Fruit fly (Drosophila melanogaster) whole organism, embryonic: Measurements from ENCODE around the gene Vav.

Experiments
- Antp ChIP-seq: fragments of 200-800 bp; sonication (Bioruptor generic); optimal IDR thresholded peaks from 3 replicates; lab custom pipeline; 2016; ENCODE audit warnings: missing biosample characterization, missing genetic modification characterization
- B-H1 ChIP-seq: fragments of 200-800 bp; sonication (Bioruptor generic); IDR thresholded peaks from 3 replicates; pipeline ENCODE4 v1.3.6; 2022; ENCODE audit warnings: missing biosample characterization, missing genetic modification characterization
- BEAF-32 ChIP-seq: fragments of 200-800 bp; sonication (Bioruptor generic); optimal IDR thresholded peaks from 3 replicates; lab custom pipeline; 2017; ENCODE audit warnings: missing biosample characterization, missing genetic modification characterization, mild to moderate bottlenecking, moderate library complexity, missing genetic modification reagents
- Bgb ChIP-seq: fragments of 200-800 bp; sonication (Bioruptor generic); IDR thresholded peaks from 2 replicates; pipeline ENCODE4 v1.3.6; 2022; ENCODE audit warnings: missing biosample characterization, missing genetic modification characterization; ENCODE audit not compliant: partially characterized antibody
- CG10979 ChIP-seq: fragments of 200-800 bp; sonication (Bioruptor generic); optimal IDR thresholded peaks from 2 replicates; lab custom pipeline; 2018; ENCODE audit warnings: missing biosample characterization, mild to moderate bottlenecking, missing genetic modification characterization, moderate library complexity
- CG12391 ChIP-seq: fragments of 200-800 bp; sonication (Bioruptor generic); optimal IDR thresholded peaks from 3 replicates; lab custom pipeline; 2018; ENCODE audit warnings: missing biosample characterization, mild to moderate bottlenecking, missing genetic modification characterization, moderate library complexity
- CG14014 ChIP-seq: fragments of 200-800 bp; sonication (Bioruptor generic); IDR thresholded peaks from 2 replicates; pipeline ENCODE4 v1.3.6; 2022; ENCODE audit warnings: missing biosample characterization, missing genetic modification characterization
- CG14965 ChIP-seq: fragments of 200-800 bp; sonication (Bioruptor generic); optimal IDR thresholded peaks from 2 replicates; lab custom pipeline; 2016; ENCODE audit warnings: missing biosample characterization, missing genetic modification characterization, borderline replicate concordance
- CG15479 ChIP-seq: fragments of 200-800 bp; sonication (Bioruptor generic); optimal IDR thresholded peaks from 3 replicates; lab custom pipeline; 2019; ENCODE audit warnings: missing biosample characterization, mild to moderate bottlenecking, missing genetic modification characterization, moderate library complexity
- CG1602 ChIP-seq: fragments of 200-800 bp; sonication (Bioruptor generic); optimal IDR thresholded peaks from 3 replicates; lab custom pipeline; 2016; ENCODE audit warnings: missing biosample characterization, missing genetic modification characterization
- CG16863 ChIP-seq: fragments of 200-800 bp; sonication (Bioruptor generic); optimal IDR thresholded peaks from 3 replicates; lab custom pipeline; 2016; ENCODE audit warnings: missing biosample characterization, missing genetic modification characterization
- CG1792 ChIP-seq: fragments of 200-800 bp; sonication (Bioruptor generic); optimal IDR thresholded peaks from 2 replicates; lab custom pipeline; 2016; ENCODE audit warnings: missing biosample characterization, missing genetic modification characterization
- CG18262 ChIP-seq: fragments of 200-800 bp; optimal IDR thresholded peaks from 3 replicates; lab custom pipeline; 2019; ENCODE audit warnings: missing biosample characterization, mild to moderate bottlenecking, missing genetic modification characterization, moderate library complexity
- CG2712 ChIP-seq: fragments of 200-800 bp; optimal IDR thresholded peaks from 3 replicates; lab custom pipeline; 2019; ENCODE audit warnings: missing biosample characterization, mild to moderate bottlenecking, missing genetic modification characterization, moderate library complexity
- CG30403 ChIP-seq: fragments of 200-800 bp; sonication (Bioruptor generic); optimal IDR thresholded peaks from 3 replicates; lab custom pipeline; 2016; ENCODE audit warnings: missing biosample characterization, missing genetic modification characterization
- CG31224 ChIP-seq: fragments of 200-800 bp; sonication (Bioruptor generic); IDR thresholded peaks from 2 replicates; pipeline ENCODE4 v1.3.6; 2022; ENCODE audit warnings: missing biosample characterization, missing genetic modification characterization
- CG31365 ChIP-seq: fragments of 200-800 bp; sonication (Bioruptor generic); optimal IDR thresholded peaks from 2 replicates; lab custom pipeline; 2018; ENCODE audit warnings: missing biosample characterization, mild to moderate bottlenecking, missing genetic modification characterization
- CG34376 ChIP-seq: fragments of 200-800 bp; sonication (Bioruptor generic); optimal IDR thresholded peaks from 2 replicates; lab custom pipeline; 2018; ENCODE audit warnings: missing biosample characterization, mild to moderate bottlenecking, missing genetic modification characterization
- CG4328 ChIP-seq: fragments of 200-800 bp; sonication (Bioruptor generic); optimal IDR thresholded peaks from 3 replicates; lab custom pipeline; 2017; ENCODE audit warnings: missing biosample characterization, missing genetic modification reagents, missing genetic modification characterization
- CG4404 ChIP-seq: fragments of 200-800 bp; sonication (Bioruptor generic); IDR thresholded peaks from 2 replicates; pipeline ENCODE4 v1.3.6; 2022; ENCODE audit warnings: missing biosample characterization, missing genetic modification characterization
- CG7357 ChIP-seq: fragments of 200-800 bp; sonication (Bioruptor generic); IDR thresholded peaks from 3 replicates; pipeline ENCODE4 v1.3.6; 2022; ENCODE audit warnings: missing biosample characterization, missing genetic modification characterization
- CG7839 ChIP-seq: fragments of 200-800 bp; sonication (Bioruptor generic); optimal IDR thresholded peaks from 3 replicates; lab custom pipeline; 2018; ENCODE audit warnings: missing biosample characterization, mild to moderate bottlenecking, missing genetic modification characterization, moderate library complexity
- CG7987 ChIP-seq: fragments of 200-800 bp; sonication (Bioruptor generic); optimal IDR thresholded peaks from 2 replicates; lab custom pipeline; 2018; ENCODE audit warnings: missing biosample characterization, mild to moderate bottlenecking, missing genetic modification characterization, moderate library complexity
- CG8924 ChIP-seq: fragments of 200-800 bp; optimal IDR thresholded peaks from 3 replicates; lab custom pipeline; 2019; ENCODE audit warnings: missing biosample characterization, mild to moderate bottlenecking, missing genetic modification characterization, moderate library complexity
- CG9932 ChIP-seq: fragments of 200-800 bp; sonication (Bioruptor generic); IDR thresholded peaks from 2 replicates; pipeline ENCODE4 v1.3.6; 2022; ENCODE audit warnings: missing biosample characterization, missing genetic modification characterization
- Dref ChIP-seq: fragments of 200-800 bp; sonication (Bioruptor generic); IDR thresholded peaks from 2 replicates; pipeline ENCODE4 v1.3.6; 2022; ENCODE audit warnings: missing biosample characterization, missing genetic modification characterization
- Ets97D ChIP-seq: fragments of 200-800 bp; sonication (Bioruptor generic); optimal IDR thresholded peaks from 3 replicates; lab custom pipeline; 2016; ENCODE audit warnings: missing biosample characterization, missing genetic modification characterization
- Gug ChIP-seq: fragments of 200-800 bp; sonication (Bioruptor generic); IDR thresholded peaks from 4 replicates; pipeline ENCODE4 v1.3.6; 2022; ENCODE audit warnings: missing biosample characterization, missing genetic modification characterization
- Hr51 ChIP-seq, 2 experiments: fragments of 200-800 bp; sonication (Bioruptor generic); optimal IDR thresholded peaks; 2 replicates in 1 of 2; 3 replicates in 1 of 2; lab custom pipeline; 2016 to 2018; ENCODE audit warnings: missing biosample characterization in 2 of 2, missing genetic modification characterization in 2 of 2, mild to moderate bottlenecking in 1 of 2, moderate library complexity in 1 of 2
- NC2β ChIP-seq: fragments of 200-800 bp; sonication (Bioruptor generic); optimal IDR thresholded peaks from 2 replicates; lab custom pipeline; 2016; ENCODE audit warnings: missing biosample characterization, missing genetic modification characterization
- NK7.1 ChIP-seq: fragments of 200-800 bp; sonication (Bioruptor generic); optimal IDR thresholded peaks from 3 replicates; lab custom pipeline; 2016; ENCODE audit warnings: missing biosample characterization, missing genetic modification characterization
- Spps ChIP-seq: fragments of 200-800 bp; sonication (Bioruptor generic); optimal IDR thresholded peaks from 2 replicates; lab custom pipeline; 2018; ENCODE audit warnings: missing biosample characterization, mild to moderate bottlenecking, missing genetic modification characterization
- Sry-δ ChIP-seq: fragments of 200-800 bp; sonication (Bioruptor generic); optimal IDR thresholded peaks from 2 replicates; lab custom pipeline; 2016; ENCODE audit warnings: missing biosample characterization, missing genetic modification characterization
- Stat92E ChIP-seq, 3 experiments: fragments of >200 bp in 2 of 3; fragments of 200-800 bp in 1 of 3; sonication (Bioruptor generic) in 1 of 3; optimal IDR thresholded peaks; 2 replicates each; lab custom pipeline; 2017 to 2019; ENCODE audit warnings: missing biosample characterization in 3 of 3, missing genetic modification characterization in 3 of 3, mild to moderate bottlenecking in 1 of 3, moderate library complexity in 1 of 3
- cas ChIP-seq: fragments of 200-800 bp; sonication (Bioruptor generic); IDR thresholded peaks from 2 replicates; pipeline ENCODE4 v1.3.6; 2022; ENCODE audit warnings: missing biosample characterization, missing genetic modification characterization
- chm ChIP-seq: fragments of 200-800 bp; sonication (Bioruptor generic); IDR thresholded peaks from 2 replicates; pipeline ENCODE4 v1.3.6; 2022; ENCODE audit warnings: missing biosample characterization, missing genetic modification characterization
- crc ChIP-seq: fragments of 200-800 bp; sonication (Bioruptor generic); optimal IDR thresholded peaks from 2 replicates; lab custom pipeline; 2016; ENCODE audit warnings: missing biosample characterization, missing genetic modification characterization
- dm ChIP-seq: fragments of 200-800 bp; sonication (Bioruptor generic); optimal IDR thresholded peaks from 3 replicates; lab custom pipeline; 2016; ENCODE audit warnings: missing biosample characterization, missing genetic modification characterization
- fd64A ChIP-seq: fragments of 200-800 bp; sonication (Bioruptor generic); optimal IDR thresholded peaks from 3 replicates; lab custom pipeline; 2018; ENCODE audit warnings: missing biosample characterization, mild to moderate bottlenecking, missing genetic modification characterization
- gce ChIP-seq: fragments of 200-800 bp; sonication (Bioruptor generic); IDR thresholded peaks from 3 replicates; pipeline ENCODE4 v1.3.6; 2022; ENCODE audit warnings: missing biosample characterization, missing genetic modification characterization
- jing ChIP-seq: fragments of 200-800 bp; sonication (Bioruptor generic); optimal IDR thresholded peaks from 2 replicates; lab custom pipeline; 2018; ENCODE audit warnings: missing biosample characterization, mild to moderate bottlenecking, missing genetic modification characterization
- lmd ChIP-seq: fragments of 200-800 bp; sonication (Bioruptor generic); IDR thresholded peaks from 2 replicates; pipeline ENCODE4 v1.3.6; 2022; ENCODE audit warnings: missing biosample characterization, missing genetic modification characterization
- nerfin-1 ChIP-seq: fragments of 200-800 bp; sonication (Bioruptor generic); optimal IDR thresholded peaks from 3 replicates; lab custom pipeline; 2019; ENCODE audit warnings: missing biosample characterization, mild to moderate bottlenecking, missing genetic modification characterization, moderate library complexity
- nerfin-2 ChIP-seq: fragments of 200-800 bp; sonication (Bioruptor generic); IDR thresholded peaks from 2 replicates; pipeline ENCODE4 v1.3.6; 2022; ENCODE audit warnings: missing biosample characterization, missing genetic modification characterization; ENCODE audit not compliant: partially characterized antibody
- onecut ChIP-seq: fragments of 200-800 bp; sonication (Bioruptor generic); IDR thresholded peaks from 2 replicates; pipeline ENCODE4 v1.3.6; 2022; ENCODE audit warnings: missing biosample characterization, missing genetic modification characterization
- ranshi ChIP-seq: fragments of 200-800 bp; sonication (Bioruptor generic); IDR thresholded peaks from 2 replicates; pipeline ENCODE4 v1.3.6; 2022; ENCODE audit warnings: missing biosample characterization, missing genetic modification characterization
- rib ChIP-seq: fragments of 200-800 bp; sonication (Bioruptor generic); IDR thresholded peaks from 2 replicates; pipeline ENCODE4 v1.3.6; 2022; ENCODE audit warnings: missing biosample characterization, missing genetic modification characterization
- tin ChIP-seq: fragments of 200-800 bp; sonication (Bioruptor generic); optimal IDR thresholded peaks from 3 replicates; lab custom pipeline; 2016; ENCODE audit warnings: missing biosample characterization, missing genetic modification characterization
- tx ChIP-seq: fragments of 200-800 bp; sonication (Bioruptor generic); optimal IDR thresholded peaks from 2 replicates; lab custom pipeline; 2016; ENCODE audit warnings: missing biosample characterization, missing genetic modification characterization
- vvl ChIP-seq: fragments of 200-800 bp; sonication (Bioruptor generic); IDR thresholded peaks from 2 replicates; pipeline ENCODE4 v1.3.6; 2022; ENCODE audit warnings: missing biosample characterization, missing genetic modification characterization

Gene Vav

dm6 chrX:19268484-19269068 is 7.0 kb downstream of the Vav start, which contains the start of gene CG8010 (continued):
- peak; percentile 17 for TF ChIP-seq CG12391 (tag; lab: Kevin White, UChicago)
- no peak for TF ChIP-seq CG31365 (tag; lab: Kevin White, UChicago)
- TF ChIP-seq gce (GFP tag; lab: Robert Waterston, UW) = no peak
- TF ChIP-seq CG30403 (GFP tag; lab: Kevin White, UChicago) = peak; percentile 25
- TF ChIP-seq Sry-δ (GFP tag; lab: Kevin White, UChicago) = peak; percentile 54
- peak; percentile 48; the same call in 1 of the 2 replicates for TF ChIP-seq chm
- TF ChIP-seq CG31224 (GFP tag; lab: Robert Waterston, UW) = no peak
- peak; percentile 42; the same call in 1 of the 2 replicates for TF ChIP-seq nerfin-2 (GFP tag; lab: Robert Waterston, UW)
- peak; percentile 31 for TF ChIP-seq CG7987 (GFP tag; lab: Kevin White, UChicago)
- 0 out of 2 replicates have a peak, but pooled peaks have one; percentile 16 for TF ChIP-seq onecut (GFP tag; lab: Robert Waterston, UW)
- no peak for TF ChIP-seq jing
- 0 out of 2 replicates have a peak, but pooled peaks have one; percentile 34 for TF ChIP-seq ranshi (GFP tag; lab: Robert Waterston, UW)
- TF ChIP-seq CG34376 (GFP tag; lab: Kevin White, UChicago) = peak; percentile 14
- TF ChIP-seq CG10979 (tag; lab: Kevin White, UChicago) = peak; percentile 37
- no peak for TF ChIP-seq CG4404 (GFP tag; lab: Robert Waterston, UW)
- TF ChIP-seq Ets97D = peak; percentile 11
- no peak for TF ChIP-seq CG7357 (GFP tag; lab: Robert Waterston, UW)
- no peak for TF ChIP-seq CG1792 (GFP tag; lab: Kevin White, UChicago)
- no peak for TF ChIP-seq CG4328
- TF ChIP-seq tx (GFP tag; lab: Kevin White, UChicago) = peak; percentile 1
- TF ChIP-seq CG7839 (tag; lab: Kevin White, UChicago) = no peak
- no peak for TF ChIP-seq CG1602 (GFP tag; lab: Kevin White, UChicago)
- TF ChIP-seq nerfin-1 (tag; lab: Kevin White, UChicago) = peak; percentile 14
- TF ChIP-seq crc (GFP tag; lab: Kevin White, UChicago) = no peak
- peak; percentile 10 for TF ChIP-seq CG16863
- TF ChIP-seq cas = no peak; the same call in 1 of the 2 replicates
- peak in 1 of 2 experiments; percentile 4 for TF ChIP-seq Hr51 (GFP tag; optimal IDR thresholded peaks at IDR 0.05; lab: Kevin White, UChicago)
- peak; percentile 41 for TF ChIP-seq BEAF-32 (GFP tag; lab: Kevin White, UChicago)
- peak; percentile 13 for TF ChIP-seq tin (GFP tag; lab: Kevin White, UChicago)
- peak; percentile 79 for TF ChIP-seq Dref (GFP tag; lab: Robert Waterston, UW)
- TF ChIP-seq rib = peak; percentile 55; the same call in 1 of the 2 replicates
- TF ChIP-seq CG14014 (GFP tag; lab: Robert Waterston, UW) = peak; percentile 40; the same call in 1 of the 2 replicates
- TF ChIP-seq NC2β (GFP tag; lab: Kevin White, UChicago) = no peak
- TF ChIP-seq CG15479 (GFP tag; lab: Kevin White, UChicago) = no peak
- 0 out of 4 replicates have a peak, but pooled peaks have one; percentile 13 for TF ChIP-seq Gug (GFP tag; lab: Robert Waterston, UW)
- peak; percentile 15 for TF ChIP-seq CG8924
- peak; percentile 78 for TF ChIP-seq dm (GFP tag; lab: Kevin White, UChicago)
- peak; percentile 56 for TF ChIP-seq CG9932 (GFP tag; lab: Robert Waterston, UW)
- peak; percentile 40; the same call in 1 of the 2 replicates for TF ChIP-seq vvl (GFP tag; lab: Robert Waterston, UW)
- TF ChIP-seq Stat92E (GFP tag; optimal IDR thresholded peaks at IDR 0.05; lab: Kevin White, UChicago) = no peak
- TF ChIP-seq NK7.1 (GFP tag; lab: Kevin White, UChicago) = no peak
- TF ChIP-seq Antp (GFP tag; lab: Kevin White, UChicago) = no peak
- peak; percentile 52; the same call in 1 of the 2 replicates for TF ChIP-seq Bgb (GFP tag; lab: Robert Waterston, UW)
- peak; percentile 13; the same call in 1 of the 2 replicates for TF ChIP-seq lmd (GFP tag; lab: Robert Waterston, UW)
- no peak for TF ChIP-seq fd64A (GFP tag; lab: Kevin White, UChicago)
- no peak for TF ChIP-seq Spps (tag; lab: Kevin White, UChicago)
- TF ChIP-seq CG2712 (tag; lab: Kevin White, UChicago) = peak; percentile 49
- TF ChIP-seq CG14965 = no peak
- no peak for TF ChIP-seq B-H1 (GFP tag; lab: Robert Waterston, UW)
- TF ChIP-seq CG18262 (tag; lab: Kevin White, UChicago) = no peak
